Worm (Caenorhabditis elegans) whole organism, mixed stage, embryonic: ENCODE results near the gene pqn-15.
A peak's percentile ranks its signal among the peaks of the same experiment; 100 is the strongest.

ENCODE experiments used
- M03D4.4 ChIP-seq: sonication (generic microtip); optimal IDR thresholded peaks from 2 replicates; lab custom pipeline; 2017; ENCODE audit warnings: mild to moderate bottlenecking, missing genetic modification characterization, missing compliant biosample characterization
- ceh-39 ChIP-seq: fragments of 150-350 bp; optimal IDR thresholded peaks from 2 replicates; lab custom pipeline; 2014; ENCODE audit warnings: missing biosample characterization, missing genetic modification characterization
- ceh-43 ChIP-seq: fragments of 200-800 bp; sonication (Bioruptor generic); optimal IDR thresholded peaks from 2 replicates; lab custom pipeline; 2018; ENCODE audit warnings: mild to moderate bottlenecking, missing genetic modification characterization, moderate library complexity, missing compliant biosample characterization
- ceh-83 ChIP-seq: fragments of 200-800 bp; sonication (Bioruptor generic); optimal IDR thresholded peaks from 2 replicates; lab custom pipeline; 2018; ENCODE audit warnings: mild to moderate bottlenecking, missing genetic modification characterization, missing compliant biosample characterization
- ces-1 ChIP-seq: fragments of 150-350 bp; optimal IDR thresholded peaks from 2 replicates; lab custom pipeline; 2014; ENCODE audit warnings: missing biosample characterization, missing genetic modification reagents, missing genetic modification characterization
- cnd-1 ChIP-seq: fragments of 200-800 bp; sonication (Bioruptor generic); optimal IDR thresholded peaks from 2 replicates; lab custom pipeline; 2018; ENCODE audit warnings: mild to moderate bottlenecking, missing genetic modification characterization, missing compliant biosample characterization
- drap-1 ChIP-seq: fragments of 200-800 bp; sonication (Bioruptor generic); optimal IDR thresholded peaks from 3 replicates; lab custom pipeline; 2018; ENCODE audit warnings: mild to moderate bottlenecking, missing genetic modification characterization, missing compliant biosample characterization
- elt-1 ChIP-seq: sonication (generic microtip); optimal IDR thresholded peaks from 2 replicates; lab custom pipeline; 2017; ENCODE audit warnings: missing genetic modification characterization, mild to moderate bottlenecking, missing compliant biosample characterization, antibody characterized with exemption, moderate library complexity, borderline replicate concordance; ENCODE audit not compliant: insufficient read depth
- elt-3 ChIP-seq: fragments of 150-350 bp; optimal IDR thresholded peaks from 2 replicates; lab custom pipeline; 2014; ENCODE audit warnings: missing biosample characterization, missing genetic modification characterization
- flh-1 ChIP-seq: fragments of 200-800 bp; sonication (Bioruptor generic); optimal IDR thresholded peaks from 2 replicates; lab custom pipeline; 2018; ENCODE audit warnings: mild to moderate bottlenecking, missing genetic modification characterization, moderate library complexity, missing compliant biosample characterization
- ham-2 ChIP-seq: fragments of 200-800 bp; sonication (Bioruptor generic); optimal IDR thresholded peaks from 2 replicates; lab custom pipeline; 2018; ENCODE audit warnings: mild to moderate bottlenecking, missing genetic modification characterization, missing compliant biosample characterization
- hlh-1 ChIP-seq: fragments of 150-350 bp; optimal IDR thresholded peaks from 2 replicates; lab custom pipeline; 2014; ENCODE audit warnings: missing biosample characterization, missing genetic modification reagents, missing genetic modification characterization
- lin-13 ChIP-seq: fragments of 150-350 bp; optimal IDR thresholded peaks from 2 replicates; lab custom pipeline; 2014; ENCODE audit warnings: missing biosample characterization, missing genetic modification characterization
- lin-32 ChIP-seq: fragments of 200-800 bp; sonication (Bioruptor generic); optimal IDR thresholded peaks from 2 replicates; lab custom pipeline; 2018; ENCODE audit warnings: mild to moderate bottlenecking, missing genetic modification characterization, missing compliant biosample characterization
- lsy-2 ChIP-seq: fragments of 150-350 bp; optimal IDR thresholded peaks from 2 replicates; lab custom pipeline; 2014; ENCODE audit warnings: missing biosample characterization, missing genetic modification characterization
- mab-5 ChIP-seq: fragments of 150-350 bp; optimal IDR thresholded peaks from 2 replicates; lab custom pipeline; 2014; ENCODE audit warnings: missing biosample characterization, missing genetic modification characterization
- mls-2 ChIP-seq: sonication (generic microtip); optimal IDR thresholded peaks from 2 replicates; lab custom pipeline; 2016; ENCODE audit warnings: mild to moderate bottlenecking, missing genetic modification characterization, moderate library complexity, missing compliant biosample characterization
- nhr-12 ChIP-seq: fragments of 150-350 bp; optimal IDR thresholded peaks from 2 replicates; lab custom pipeline; 2014; ENCODE audit warnings: missing biosample characterization, missing genetic modification characterization
- nhr-237 ChIP-seq: fragments of 150-350 bp; optimal IDR thresholded peaks from 2 replicates; lab custom pipeline; 2014; ENCODE audit warnings: missing biosample characterization, missing genetic modification characterization
- nhr-28 ChIP-seq: fragments of 150-350 bp; optimal IDR thresholded peaks from 2 replicates; lab custom pipeline; 2014; ENCODE audit warnings: missing biosample characterization, missing genetic modification characterization
- nhr-76 ChIP-seq: sonication (generic microtip); optimal IDR thresholded peaks from 2 replicates; lab custom pipeline; 2017; ENCODE audit warnings: missing biosample characterization, missing genetic modification characterization
- pha-4 ChIP-seq: fragments of 150-350 bp; optimal IDR thresholded peaks from 2 replicates; lab custom pipeline; 2018; ENCODE audit warnings: missing biosample characterization, missing genetic modification reagents, missing genetic modification characterization
- sem-2 ChIP-seq: fragments of 200-800 bp; sonication (Bioruptor generic); optimal IDR thresholded peaks from 2 replicates; lab custom pipeline; 2018; ENCODE audit warnings: mild to moderate bottlenecking, missing genetic modification characterization, missing compliant biosample characterization
- snpc-4 ChIP-seq: fragments of 150-350 bp; optimal IDR thresholded peaks from 2 replicates; lab custom pipeline; 2014; ENCODE audit warnings: missing biosample characterization, missing genetic modification characterization
- tbx-8 ChIP-seq: fragments of 200-800 bp; sonication (Bioruptor generic); optimal IDR thresholded peaks from 2 replicates; lab custom pipeline; 2018; ENCODE audit warnings: mild to moderate bottlenecking, missing genetic modification characterization, moderate library complexity, missing compliant biosample characterization
- unc-120 ChIP-seq: sonication (generic microtip); optimal IDR thresholded peaks from 2 replicates; lab custom pipeline; 2017; ENCODE audit warnings: missing genetic modification characterization, missing compliant biosample characterization; ENCODE audit not compliant: poor library complexity, severe bottlenecking
- unc-39 ChIP-seq: fragments of 150-350 bp; optimal IDR thresholded peaks from 2 replicates; lab custom pipeline; 2014; ENCODE audit warnings: missing biosample characterization, missing genetic modification characterization
- unc-62 ChIP-seq: fragments of 150-350 bp; optimal IDR thresholded peaks from 2 replicates; lab custom pipeline; 2014; ENCODE audit warnings: missing biosample characterization, missing genetic modification reagents, missing genetic modification characterization
- zip-8 ChIP-seq: fragments of 150-350 bp; optimal IDR thresholded peaks from 2 replicates; lab custom pipeline; 2014; ENCODE audit warnings: missing biosample characterization, missing genetic modification characterization
- ztf-11 ChIP-seq: fragments of 150-350 bp; optimal IDR thresholded peaks from 2 replicates; lab custom pipeline; 2014; ENCODE audit warnings: missing biosample characterization, missing genetic modification characterization

pqn-15 gene

DNA sequence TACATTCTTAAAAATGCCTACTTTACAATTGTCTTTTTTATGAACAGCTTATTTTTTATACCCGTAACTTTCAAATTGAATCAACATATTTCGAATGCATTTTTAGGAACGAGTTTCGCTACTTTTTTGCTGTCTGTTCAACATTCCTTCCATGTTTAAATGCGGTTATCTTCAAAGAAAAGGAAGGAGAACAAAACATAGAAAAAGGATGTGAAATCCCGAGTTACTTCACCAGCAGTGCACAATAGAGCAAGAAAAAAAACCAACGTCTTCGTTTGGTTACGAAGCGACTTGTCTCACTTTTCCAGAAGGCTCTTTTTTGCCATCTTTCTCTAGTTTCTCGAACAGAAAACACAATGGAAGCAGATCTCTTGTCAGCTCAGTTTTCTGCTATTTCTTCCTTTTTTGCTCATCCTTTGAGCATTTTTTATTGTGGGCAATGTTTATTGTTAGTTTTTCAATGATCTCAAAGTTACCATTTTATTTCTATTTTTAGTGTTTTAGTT lies 21.0 kb downstream of the pqn-15 start, which contains the start of gene cka-2:
cka-2 (plus strand) TSS at position 456 of the 506 bp plus-strand sequence.
- TF ChIP-seq ceh-43 (GFP tag; lab: Kevin White, UChicago) (no peak), ces-1 (peak; percentile 34)
- TF ChIP-seq, all 35 proteins: peak for 1

ce11 chrX:4284470-4284869 lies 22.3 kb downstream of the pqn-15 start:
- TF ChIP-seq drap-1 (GFP tag; lab: Kevin White, UChicago), result no peak
- TF ChIP-seq ceh-83 (GFP tag; lab: Kevin White, UChicago), result no peak
- TF ChIP-seq lin-13 (tag; lab: Kevin White, UChicago), result no peak
- no peak for TF ChIP-seq tbx-8 (GFP tag; lab: Kevin White, UChicago)
- TF ChIP-seq nhr-237, result no peak
- no peak for TF ChIP-seq snpc-4 (tag; lab: Kevin White, UChicago)
- no peak for TF ChIP-seq ztf-11 (tag; lab: Kevin White, UChicago)
- TF ChIP-seq mab-5, result no peak
- TF ChIP-seq sem-2 (GFP tag; lab: Kevin White, UChicago), result no peak
- TF ChIP-seq mls-2 (tag; lab: Kevin White, UChicago), result no peak

DNA sequence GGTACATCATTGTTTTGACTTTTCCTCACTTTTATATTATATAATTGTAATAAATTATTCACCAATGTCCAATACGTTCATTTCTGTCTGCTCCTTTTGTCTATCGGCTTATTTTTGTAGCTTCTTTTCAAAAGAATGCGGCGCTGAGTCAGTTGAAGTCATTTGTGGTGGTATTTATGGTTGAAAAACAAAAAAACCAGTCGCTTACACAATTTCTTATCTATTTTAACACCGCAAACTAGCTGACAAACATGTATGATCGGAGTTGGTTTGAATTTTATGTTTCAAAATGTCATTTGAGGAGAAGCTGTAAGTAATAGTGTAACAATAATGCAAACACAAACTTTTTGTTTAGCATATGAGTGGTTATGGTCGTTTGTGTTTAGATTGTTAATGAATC lies 22.8 kb downstream of the pqn-15 start, which contains the start of gene ets-10:
ets-10 (plus strand) TSS at position 201 of the 400 bp plus-strand sequence.
- TF ChIP-seq nhr-28 (tag; lab: Kevin White, UChicago) (no peak), cnd-1 (no peak), ceh-39 (no peak), mls-2 (tag; lab: Kevin White, UChicago) (no peak), drap-1 (GFP tag; lab: Kevin White, UChicago) (no peak)

DNA sequence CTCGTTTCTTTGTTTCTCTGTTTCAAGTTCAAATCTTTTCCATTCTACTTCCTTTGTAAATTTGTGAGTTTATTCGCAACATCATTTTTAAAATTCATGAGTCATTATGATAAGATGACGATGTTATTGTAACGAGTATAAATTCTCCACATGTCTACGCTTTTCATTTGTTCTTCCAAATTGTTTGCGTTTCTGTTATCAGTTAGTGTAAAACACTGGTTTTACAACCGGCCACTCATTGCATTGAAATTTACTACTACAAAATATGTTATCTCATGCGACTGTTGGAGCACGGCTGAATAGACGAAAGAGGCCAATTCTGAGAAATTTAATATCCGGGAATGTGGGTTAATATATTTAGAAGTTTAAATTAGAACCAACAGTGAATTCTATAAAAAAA lies 24.4 kb downstream of the pqn-15 start, which contains the start of gene C52B9.19:
C52B9.19 (plus strand) TSS at position 176 of the 400 bp plus-strand sequence.
- TF ChIP-seq M03D4.4 (tag; lab: Kevin White, UChicago), result no peak
- no peak for TF ChIP-seq ceh-39
- no peak for TF ChIP-seq ces-1
- no peak for TF ChIP-seq sem-2 (GFP tag; lab: Kevin White, UChicago)
- TF ChIP-seq cnd-1, result no peak
- TF ChIP-seq mls-2 (tag; lab: Kevin White, UChicago), result no peak
- TF ChIP-seq lin-32 (GFP tag; lab: Kevin White, UChicago), result no peak
- no peak for TF ChIP-seq lin-13 (tag; lab: Kevin White, UChicago)
- no peak for TF ChIP-seq ham-2 (GFP tag; lab: Kevin White, UChicago)
- TF ChIP-seq zip-8 (tag; lab: Kevin White, UChicago), result no peak
- TF ChIP-seq mab-5, result no peak

DNA sequence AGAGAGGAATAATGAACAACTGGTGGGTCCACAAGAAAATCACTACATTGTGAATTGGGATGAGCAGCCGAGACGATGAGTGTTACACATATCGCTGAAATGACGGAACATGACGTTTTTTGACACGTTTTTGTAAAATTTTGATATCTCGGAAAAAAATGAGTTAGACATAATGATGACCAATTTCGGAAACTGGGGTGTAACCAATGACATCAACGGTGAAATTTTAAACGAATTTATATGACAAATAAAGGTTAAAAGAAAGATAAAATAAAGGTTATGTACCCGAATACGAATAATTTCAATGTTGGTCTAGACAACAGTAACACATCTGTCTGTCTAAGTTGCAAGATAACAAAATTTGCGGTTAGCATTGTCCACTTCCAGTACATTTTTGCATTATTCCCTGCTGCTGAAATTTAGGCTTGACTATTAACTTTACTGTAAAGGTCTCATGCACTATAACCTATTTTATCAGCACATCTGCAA lies 27.4 kb downstream of the pqn-15 start, which contains the start of the genes twk-28 and ets-9:
twk-28 (minus strand) TSS at position 51 of the 489 bp plus-strand sequence.
ets-9 (plus strand) TSS at position 410 of the 489 bp plus-strand sequence.
- TF ChIP-seq lin-13 (tag; lab: Kevin White, UChicago) (no peak), hlh-1 (tag; lab: Kevin White, UChicago) (peak; percentile 88), ceh-83 (GFP tag; lab: Kevin White, UChicago) (no peak), unc-120 (tag; lab: Kevin White, UChicago) (peak; percentile 47), M03D4.4 (tag; lab: Kevin White, UChicago) (no peak), nhr-237 (no peak), unc-62 (peak; percentile 36), flh-1 (GFP tag; lab: Kevin White, UChicago) (no peak), cnd-1 (no peak)

DNA sequence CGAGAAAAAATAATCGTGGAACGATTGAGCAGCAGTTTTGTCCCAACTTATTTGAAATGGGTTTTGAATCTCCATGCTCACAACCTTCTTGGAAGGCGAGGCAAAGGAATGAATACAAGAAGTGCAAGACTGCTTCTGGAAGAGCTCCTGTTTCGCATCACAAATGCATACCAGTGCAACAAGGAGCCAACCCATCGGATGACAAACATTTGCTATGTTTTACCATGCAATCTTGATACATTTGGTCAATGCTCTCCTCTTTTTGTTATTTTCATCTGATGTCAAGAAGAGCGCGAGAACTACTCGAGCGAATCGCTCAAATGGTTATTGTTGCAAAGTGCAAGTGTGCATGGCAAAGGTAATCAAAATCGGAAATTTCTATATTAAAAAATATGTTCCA lies 32.6 kb downstream of the pqn-15 start, which contains the start of gene mec-18:
mec-18 (minus strand) TSS at position 101 of the 400 bp plus-strand sequence.
- TF ChIP-seq ceh-43 (GFP tag; lab: Kevin White, UChicago) (no peak), unc-39 (tag; lab: Kevin White, UChicago) (no peak), cnd-1 (no peak), lin-13 (tag; lab: Kevin White, UChicago) (no peak), pha-4 (tag; lab: Kevin White, UChicago) (no peak), ces-1 (no peak), elt-1 (no peak), flh-1 (GFP tag; lab: Kevin White, UChicago) (no peak), elt-3 (no peak), nhr-28 (tag; lab: Kevin White, UChicago) (no peak), nhr-76 (tag; lab: Kevin White, UChicago) (no peak), M03D4.4 (tag; lab: Kevin White, UChicago) (no peak), sem-2 (GFP tag; lab: Kevin White, UChicago) (no peak), hlh-1 (tag; lab: Kevin White, UChicago) (no peak), lsy-2 (no peak), drap-1 (GFP tag; lab: Kevin White, UChicago) (no peak), ceh-83 (GFP tag; lab: Kevin White, UChicago) (no peak), tbx-8 (GFP tag; lab: Kevin White, UChicago) (no peak), nhr-12 (tag; lab: Kevin White, UChicago) (no peak)
